Worm (Caenorhabditis elegans) whole organism, L3 larva: Measurements from ENCODE around the gene cutl-16.

Experiments
- ama-1 ChIP-seq: fragments of 150-350 bp; optimal IDR thresholded peaks from 2 replicates; lab custom pipeline; 2018
- ceh-9 ChIP-seq: sonication (generic microtip); optimal IDR thresholded peaks from 2 replicates; lab custom pipeline; 2018; ENCODE audit warnings: missing biosample characterization, missing genetic modification characterization
- egl-27 ChIP-seq: sonication (generic microtip); optimal IDR thresholded peaks from 4 replicates; lab custom pipeline; 2017; ENCODE audit warnings: missing biosample characterization, missing genetic modification reagents, missing genetic modification characterization
- fkh-10 ChIP-seq: sonication (generic microtip); optimal IDR thresholded peaks from 2 replicates; lab custom pipeline; 2017; ENCODE audit warnings: missing biosample characterization, missing genetic modification reagents, missing genetic modification characterization
- nhr-12 ChIP-seq: fragments of 150-350 bp; optimal IDR thresholded peaks from 2 replicates; lab custom pipeline; 2014; ENCODE audit warnings: missing biosample characterization, missing genetic modification characterization
- nhr-25 ChIP-seq: sonication (generic microtip); optimal IDR thresholded peaks from 2 replicates; lab custom pipeline; 2017; ENCODE audit warnings: missing biosample characterization, missing genetic modification characterization
- nhr-28 ChIP-seq: fragments of 150-350 bp; optimal IDR thresholded peaks from 2 replicates; lab custom pipeline; 2014; ENCODE audit warnings: missing biosample characterization, missing genetic modification characterization
- nhr-76 ChIP-seq: fragments of 150-350 bp; sonication (generic microtip); optimal IDR thresholded peaks from 5 replicates; lab custom pipeline; 2014; ENCODE audit warnings: missing biosample characterization, missing genetic modification characterization
- sea-2 ChIP-seq: fragments of 150-350 bp; sonication (generic microtip); optimal IDR thresholded peaks from 4 replicates; lab custom pipeline; 2014; ENCODE audit warnings: missing biosample characterization, missing genetic modification reagents, missing genetic modification characterization
- snpc-4 ChIP-seq: fragments of 150-350 bp; optimal IDR thresholded peaks from 2 replicates; lab custom pipeline; 2014; ENCODE audit warnings: missing biosample characterization, missing genetic modification characterization
- tbx-2 ChIP-seq: sonication (generic microtip); optimal IDR thresholded peaks from 2 replicates; lab custom pipeline; 2016; ENCODE audit warnings: mild to moderate bottlenecking, missing genetic modification characterization, missing compliant biosample characterization
- unc-39 ChIP-seq: sonication (generic microtip); optimal IDR thresholded peaks from 4 replicates; lab custom pipeline; 2017; ENCODE audit warnings: missing biosample characterization, missing genetic modification characterization
- unc-62 ChIP-seq: fragments of 150-350 bp; sonication (generic microtip); optimal IDR thresholded peaks from 4 replicates; lab custom pipeline; 2014; ENCODE audit warnings: missing biosample characterization, missing genetic modification reagents, missing genetic modification characterization
- zag-1 ChIP-seq: fragments of 150-350 bp; optimal IDR thresholded peaks from 2 replicates; lab custom pipeline; 2014; ENCODE audit warnings: missing biosample characterization, missing genetic modification characterization

- TF ChIP-seq ama-1 (lab: Kevin White, UChicago) (no peak), unc-39 (tag; lab: Kevin White, UChicago) (no peak), nhr-28 (tag; lab: Kevin White, UChicago) (no peak), nhr-76 (tag; lab: Kevin White, UChicago) (no peak), egl-27 (tag; lab: Kevin White, UChicago) (no peak), sea-2 (GFP tag; lab: Kevin White, UChicago) (no peak), ceh-9 (tag; lab: Kevin White, UChicago) (no peak), tbx-2 (tag; lab: Kevin White, UChicago) (no peak), snpc-4 (no peak), fkh-10 (GFP tag; lab: Kevin White, UChicago) (no peak), zag-1 (no peak), nhr-12 (tag; lab: Kevin White, UChicago) (no peak), unc-62 (GFP tag; lab: Kevin White, UChicago) (no peak), nhr-25 (no peak)
Measured at ce11 chrII:6417999-6418398, 23.2 kb upstream of the cutl-16 start.
